Fruit fly (Drosophila melanogaster) whole organism, embryonic: ENCODE data around the gene CG13622.

Experiments
- Aef1 ChIP-seq: fragments of 200-800 bp; sonication (Bioruptor generic); IDR thresholded peaks from 3 replicates; pipeline ENCODE4 v1.3.6; 2022; ENCODE audit warnings: missing biosample characterization, missing genetic modification characterization
- Atf3 ChIP-seq: fragments of 200-800 bp; sonication (Bioruptor generic); optimal IDR thresholded peaks from 3 replicates; lab custom pipeline; 2016; ENCODE audit warnings: missing biosample characterization, missing genetic modification characterization
- Awh ChIP-seq: fragments of 200-800 bp; sonication (Bioruptor generic); IDR thresholded peaks from 2 replicates; pipeline ENCODE4, ENCODE4 v1.3.6; 2022; ENCODE audit warnings: missing biosample characterization, missing genetic modification characterization
- Bteb2 ChIP-seq: fragments of 200-800 bp; sonication (Bioruptor generic); optimal IDR thresholded peaks from 2 replicates; lab custom pipeline; 2016; ENCODE audit warnings: missing biosample characterization, missing genetic modification characterization
- CG1024 ChIP-seq: fragments of 200-800 bp; sonication (Bioruptor generic); IDR thresholded peaks from 2 replicates; pipeline ENCODE4 v1.3.6; 2022; ENCODE audit warnings: missing biosample characterization, missing genetic modification characterization
- CG10543 ChIP-seq: fragments of 200-800 bp; sonication (Bioruptor generic); optimal IDR thresholded peaks from 3 replicates; lab custom pipeline; 2017; ENCODE audit warnings: missing biosample characterization, mild to moderate bottlenecking, missing genetic modification characterization, moderate library complexity
- CG10979 ChIP-seq: fragments of 200-800 bp; sonication (Bioruptor generic); optimal IDR thresholded peaks from 2 replicates; lab custom pipeline; 2018; ENCODE audit warnings: missing biosample characterization, mild to moderate bottlenecking, missing genetic modification characterization, moderate library complexity
- CG12299 ChIP-seq: fragments of 200-800 bp; sonication (Bioruptor generic); optimal IDR thresholded peaks from 2 replicates; lab custom pipeline; 2018; ENCODE audit warnings: missing biosample characterization, mild to moderate bottlenecking, missing genetic modification characterization
- CG1233 ChIP-seq: fragments of 200-800 bp; sonication (Bioruptor generic); optimal IDR thresholded peaks from 4 replicates; lab custom pipeline; 2018; ENCODE audit warnings: missing biosample characterization, mild to moderate bottlenecking, missing genetic modification characterization
- CG12659 ChIP-seq: fragments of 200-800 bp; sonication (Bioruptor generic); optimal IDR thresholded peaks from 3 replicates; lab custom pipeline; 2017; ENCODE audit warnings: mild to moderate bottlenecking, missing biosample characterization, missing genetic modification reagents, missing genetic modification characterization
- CG13775 ChIP-seq: fragments of 200-800 bp; sonication (Bioruptor generic); optimal IDR thresholded peaks from 3 replicates; lab custom pipeline; 2017; ENCODE audit warnings: missing biosample characterization, mild to moderate bottlenecking, missing genetic modification characterization
- CG14014 ChIP-seq: fragments of 200-800 bp; sonication (Bioruptor generic); IDR thresholded peaks from 2 replicates; pipeline ENCODE4 v1.3.6; 2022; ENCODE audit warnings: missing biosample characterization, missing genetic modification characterization
- CG14710 ChIP-seq: fragments of 200-800 bp; sonication (Bioruptor generic); optimal IDR thresholded peaks from 3 replicates; lab custom pipeline; 2019; ENCODE audit warnings: missing biosample characterization, mild to moderate bottlenecking, missing genetic modification characterization, moderate library complexity
- CG1529 ChIP-seq: fragments of 200-800 bp; sonication (Bioruptor generic); optimal IDR thresholded peaks from 3 replicates; lab custom pipeline; 2018; ENCODE audit warnings: missing biosample characterization, missing genetic modification characterization
- CG1603 ChIP-seq: fragments of 200-800 bp; sonication (Bioruptor generic); optimal IDR thresholded peaks from 2 replicates; lab custom pipeline; 2019; ENCODE audit warnings: missing biosample characterization, mild to moderate bottlenecking, missing genetic modification characterization, moderate library complexity
- CG16813 ChIP-seq: fragments of 200-800 bp; sonication (Bioruptor generic); IDR thresholded peaks from 3 replicates; pipeline ENCODE4 v1.3.6; 2022; ENCODE audit warnings: missing biosample characterization, missing genetic modification characterization; ENCODE audit not compliant: partially characterized antibody
- CG1792 ChIP-seq: fragments of 200-800 bp; sonication (Bioruptor generic); optimal IDR thresholded peaks from 2 replicates; lab custom pipeline; 2016; ENCODE audit warnings: missing biosample characterization, missing genetic modification characterization
- CG18599 ChIP-seq: fragments of 200-800 bp; sonication (Bioruptor generic); optimal IDR thresholded peaks from 3 replicates; lab custom pipeline; 2017; ENCODE audit warnings: missing biosample characterization, missing genetic modification characterization, mild to moderate bottlenecking, moderate library complexity, missing genetic modification reagents
- CG2129 ChIP-seq: fragments of 200-800 bp; sonication (Bioruptor generic); IDR thresholded peaks from 2 replicates; pipeline ENCODE4 v1.3.6; 2022; ENCODE audit warnings: missing biosample characterization, missing genetic modification characterization; ENCODE audit not compliant: partially characterized antibody
- CG33557 ChIP-seq: fragments of 200-800 bp; sonication (Bioruptor generic); optimal IDR thresholded peaks from 2 replicates; lab custom pipeline; 2019; ENCODE audit warnings: missing biosample characterization, mild to moderate bottlenecking, missing genetic modification characterization, moderate library complexity
- CG4282 ChIP-seq: fragments of 200-800 bp; sonication (Bioruptor generic); optimal IDR thresholded peaks from 2 replicates; lab custom pipeline; 2016; ENCODE audit warnings: missing biosample characterization, missing genetic modification characterization
- CG7372 ChIP-seq: fragments of 200-800 bp; sonication (Bioruptor generic); IDR thresholded peaks from 2 replicates; pipeline ENCODE4 v1.3.6; 2022; ENCODE audit warnings: missing biosample characterization, missing genetic modification characterization
- CG8281 ChIP-seq: fragments of 200-800 bp; sonication (Bioruptor generic); optimal IDR thresholded peaks from 2 replicates; lab custom pipeline; 2018; ENCODE audit warnings: missing biosample characterization, mild to moderate bottlenecking, missing genetic modification characterization, moderate library complexity
- CG9609 ChIP-seq: fragments of 200-800 bp; sonication (Bioruptor generic); optimal IDR thresholded peaks from 3 replicates; lab custom pipeline; 2016; ENCODE audit warnings: missing biosample characterization, missing genetic modification characterization
- Dref ChIP-seq: fragments of 200-800 bp; sonication (Bioruptor generic); IDR thresholded peaks from 2 replicates; pipeline ENCODE4 v1.3.6; 2022; ENCODE audit warnings: missing biosample characterization, missing genetic modification characterization
- Drgx ChIP-seq: fragments of 200-800 bp; sonication (Bioruptor generic); IDR thresholded peaks from 2 replicates; pipeline ENCODE4 v1.3.6; 2022; ENCODE audit warnings: missing biosample characterization, missing genetic modification characterization
- E2f1 ChIP-seq: fragments of 200-800 bp; sonication (Bioruptor generic); IDR thresholded peaks from 2 replicates; pipeline ENCODE4 v1.3.6; 2022; ENCODE audit warnings: missing biosample characterization, missing genetic modification characterization
- H15 ChIP-seq: fragments of 200-800 bp; sonication (Bioruptor generic); IDR thresholded peaks from 3 replicates; pipeline ENCODE4 v1.3.6; 2022; ENCODE audit warnings: missing biosample characterization, missing genetic modification characterization
- HHEX ChIP-seq: fragments of 200-800 bp; sonication (Bioruptor generic); optimal IDR thresholded peaks from 3 replicates; lab custom pipeline; 2017; ENCODE audit warnings: missing biosample characterization, mild to moderate bottlenecking, missing genetic modification characterization, missing genetic modification reagents
- HLH4C ChIP-seq: fragments of 200-800 bp; sonication (Bioruptor generic); IDR thresholded peaks from 3 replicates; pipeline ENCODE4 v1.3.6; 2022; ENCODE audit warnings: missing biosample characterization, missing genetic modification characterization; ENCODE audit not compliant: partially characterized antibody
- Nf-YA ChIP-seq: fragments of 200-800 bp; sonication (Bioruptor generic); IDR thresholded peaks from 2 replicates; pipeline ENCODE4 v1.3.6; 2022; ENCODE audit warnings: missing biosample characterization, missing genetic modification characterization
- Optix ChIP-seq: fragments of 200-800 bp; sonication (Bioruptor generic); IDR thresholded peaks from 3 replicates; pipeline ENCODE4 v1.3.6; 2022; ENCODE audit warnings: missing biosample characterization, missing genetic modification characterization
- Scr ChIP-seq: fragments of 200-800 bp; sonication (Bioruptor generic); IDR thresholded peaks from 2 replicates; pipeline ENCODE4 v1.3.6; 2022; ENCODE audit warnings: missing biosample characterization, missing genetic modification characterization; ENCODE audit not compliant: partially characterized antibody
- ac ChIP-seq: fragments of 200-800 bp; sonication (Bioruptor generic); optimal IDR thresholded peaks from 3 replicates; lab custom pipeline; 2017; ENCODE audit warnings: missing biosample characterization, mild to moderate bottlenecking, missing genetic modification characterization
- bigmax ChIP-seq: fragments of 200-800 bp; sonication (Bioruptor generic); optimal IDR thresholded peaks from 2 replicates; lab custom pipeline; 2018; ENCODE audit warnings: missing biosample characterization, mild to moderate bottlenecking, missing genetic modification characterization
- cas ChIP-seq: fragments of 200-800 bp; sonication (Bioruptor generic); IDR thresholded peaks from 2 replicates; pipeline ENCODE4 v1.3.6; 2022; ENCODE audit warnings: missing biosample characterization, missing genetic modification characterization
- cg ChIP-seq: fragments of 200-800 bp; sonication (Bioruptor generic); optimal IDR thresholded peaks from 3 replicates; lab custom pipeline; 2019; ENCODE audit warnings: missing biosample characterization, mild to moderate bottlenecking, missing genetic modification characterization, moderate library complexity
- dan ChIP-seq: fragments of 200-800 bp; sonication (Bioruptor generic); IDR thresholded peaks from 2 replicates; pipeline ENCODE4 v1.3.6; 2022; ENCODE audit warnings: missing biosample characterization, missing genetic modification characterization
- dmrt11E ChIP-seq: fragments of 200-800 bp; sonication (Bioruptor generic); optimal IDR thresholded peaks from 3 replicates; lab custom pipeline; 2018; ENCODE audit warnings: missing biosample characterization, mild to moderate bottlenecking, missing genetic modification characterization, moderate library complexity
- dmrt99B ChIP-seq: fragments of 200-800 bp; sonication (Bioruptor generic); optimal IDR thresholded peaks from 2 replicates; lab custom pipeline; 2018; ENCODE audit warnings: missing biosample characterization, mild to moderate bottlenecking, missing genetic modification characterization, moderate library complexity
- fd96Cb ChIP-seq: fragments of 200-800 bp; sonication (Bioruptor generic); optimal IDR thresholded peaks from 2 replicates; lab custom pipeline; 2018; ENCODE audit warnings: missing biosample characterization, mild to moderate bottlenecking, missing genetic modification characterization, moderate library complexity
- gce ChIP-seq: fragments of 200-800 bp; sonication (Bioruptor generic); IDR thresholded peaks from 3 replicates; pipeline ENCODE4 v1.3.6; 2022; ENCODE audit warnings: missing biosample characterization, missing genetic modification characterization
- hth ChIP-seq: fragments of >200 bp; optimal IDR thresholded peaks from 2 replicates; lab custom pipeline; 2017; ENCODE audit warnings: inconsistent platforms
- jumu ChIP-seq: fragments of 200-800 bp; sonication (Bioruptor generic); optimal IDR thresholded peaks from 3 replicates; lab custom pipeline; 2016; ENCODE audit warnings: missing biosample characterization, missing genetic modification characterization
- schlank ChIP-seq: fragments of 200-800 bp; sonication (Bioruptor generic); optimal IDR thresholded peaks from 2 replicates; lab custom pipeline; 2018; ENCODE audit warnings: missing biosample characterization, mild to moderate bottlenecking, missing genetic modification characterization
- tup ChIP-seq: fragments of 200-800 bp; sonication (Bioruptor generic); optimal IDR thresholded peaks from 2 replicates; lab custom pipeline; 2016; ENCODE audit warnings: missing biosample characterization, mild to moderate bottlenecking, missing genetic modification characterization, moderate library complexity
- wdn ChIP-seq: fragments of 200-800 bp; sonication (Bioruptor generic); IDR thresholded peaks from 2 replicates; pipeline ENCODE4 v1.3.6; 2022; ENCODE audit warnings: missing biosample characterization, missing genetic modification characterization
- wek ChIP-seq: fragments of 200-800 bp; sonication (Bioruptor generic); optimal IDR thresholded peaks from 3 replicates; lab custom pipeline; 2018; ENCODE audit warnings: missing biosample characterization, mild to moderate bottlenecking, missing genetic modification characterization, moderate library complexity
- z ChIP-seq: fragments of 200-800 bp; sonication (Bioruptor generic); IDR thresholded peaks from 3 replicates; pipeline ENCODE4 v1.3.6; 2022; ENCODE audit warnings: missing biosample characterization, missing genetic modification characterization
- zfh1 ChIP-seq: fragments of 200-800 bp; sonication (Bioruptor generic); IDR thresholded peaks from 3 replicates; pipeline ENCODE4 v1.3.6; 2022; ENCODE audit warnings: missing biosample characterization, missing genetic modification characterization

The CG13622 gene

DNA sequence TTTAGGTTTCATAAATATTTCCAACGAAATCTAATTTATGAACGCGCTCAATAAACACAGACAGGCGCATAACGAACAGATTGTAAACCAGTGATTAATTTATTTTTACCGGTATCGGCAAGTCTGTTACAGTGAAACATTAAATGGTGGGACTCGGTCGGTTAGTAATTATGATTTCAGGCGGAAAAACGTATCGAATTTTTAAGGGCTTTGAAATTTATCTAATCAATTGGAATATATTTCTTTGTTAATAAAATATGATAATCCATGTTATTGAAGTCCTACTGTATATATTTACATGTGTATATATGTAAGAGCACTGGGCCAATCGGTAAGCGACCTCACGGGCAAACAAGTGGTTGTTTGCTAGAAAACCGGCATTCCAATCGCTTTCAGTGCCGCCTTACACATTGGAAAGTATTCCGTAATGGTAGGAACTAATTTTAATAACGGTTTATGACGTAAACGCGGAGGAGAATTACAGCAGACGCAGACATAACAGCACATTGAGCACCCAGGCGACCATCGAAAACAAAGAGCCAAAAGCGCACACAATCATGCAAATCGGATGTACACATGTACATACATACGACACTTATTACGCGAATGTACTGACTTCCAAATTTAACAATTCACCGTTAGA lies 19.7 kb upstream of the CG13622 start (continued):
- TF ChIP-seq CG10979 (tag; lab: Kevin White, UChicago) (peak; percentile 66), CG18599 (GFP tag; lab: Kevin White, UChicago) (peak; percentile 91), Drgx (GFP tag; lab: Robert Waterston, UW) (peak; percentile 95), CG2129 (no peak), Optix (peak; percentile 84), CG12299 (tag; lab: Kevin White, UChicago) (peak; percentile 89), ac (peak; percentile 32), bigmax (GFP tag; lab: Kevin White, UChicago) (no peak), z (GFP tag; lab: Robert Waterston, UW) (no peak), CG1024 (peak; percentile 79), CG14014 (peak; percentile 98), CG7372 (peak; percentile 96), CG10543 (GFP tag; lab: Kevin White, UChicago) (peak; percentile 95), CG1233 (GFP tag; lab: Kevin White, UChicago) (peak; percentile 89), CG1529 (GFP tag; lab: Kevin White, UChicago) (peak; percentile 83), Scr (GFP tag; lab: Robert Waterston, UW) (no peak), CG13775 (GFP tag; lab: Kevin White, UChicago) (peak; percentile 83), HLH4C (no peak), CG33557 (GFP tag; lab: Kevin White, UChicago) (peak; percentile 20), CG1792 (GFP tag; lab: Kevin White, UChicago) (peak; percentile 72), dan (GFP tag; lab: Robert Waterston, UW) (no peak), tup (GFP tag; lab: Kevin White, UChicago) (peak; percentile 85), Atf3 (peak; percentile 77), CG4282 (peak; percentile 55), E2f1 (GFP tag; lab: Robert Waterston, UW) (peak; percentile 94), wek (GFP tag; lab: Kevin White, UChicago) (peak; percentile 65), fd96Cb (tag; lab: Kevin White, UChicago) (peak; percentile 76), wdn (GFP tag; lab: Robert Waterston, UW) (peak; percentile 92), CG8281 (peak; percentile 63), Aef1 (GFP tag; lab: Robert Waterston, UW) (peak; percentile 95), dmrt99B (tag; lab: Kevin White, UChicago) (peak; percentile 95), Dref (GFP tag; lab: Robert Waterston, UW) (peak; percentile 35), HHEX (GFP tag; lab: Kevin White, UChicago) (peak; percentile 86), dmrt11E (tag; lab: Kevin White, UChicago) (peak; percentile 44), CG12659 (peak; percentile 97), hth (lab: Kevin White, UChicago) (no peak), Nf-YA (GFP tag; lab: Robert Waterston, UW) (peak; percentile 85), cas (peak; percentile 93), gce (peak; percentile 92), CG14710 (peak; percentile 19), jumu (peak; percentile 62), H15 (GFP tag; lab: Robert Waterston, UW) (peak; percentile 94), zfh1 (GFP tag; lab: Robert Waterston, UW) (peak; percentile 93), Awh (GFP tag; lab: Robert Waterston, UW) (peak; percentile 94), Bteb2 (GFP tag; lab: Kevin White, UChicago) (peak; percentile 93), CG1603 (tag; lab: Kevin White, UChicago) (no peak), cg (no peak), CG16813 (GFP tag; lab: Robert Waterston, UW) (no peak), CG9609 (GFP tag; lab: Kevin White, UChicago) (peak; percentile 79), schlank (peak; percentile 83)
